Fruit fly (Drosophila melanogaster) whole organism, adult: ENCODE measurements around the gene beta4GalNAcTB.

ENCODE experiments used
- CG11617 ChIP-seq: fragments of 200-800 bp; sonication (Bioruptor generic); optimal IDR thresholded peaks from 2 replicates; lab custom pipeline; 2017; ENCODE audit warnings: mild to moderate bottlenecking, missing biosample characterization, missing genetic modification reagents, missing genetic modification characterization
- CG12768 ChIP-seq: fragments of 200-800 bp; sonication (Bioruptor generic); optimal IDR thresholded peaks from 2 replicates; lab custom pipeline; 2017; ENCODE audit warnings: missing biosample characterization, missing genetic modification characterization, mild to moderate bottlenecking, moderate library complexity, missing genetic modification reagents
- CG14711 ChIP-seq: fragments of 200-800 bp; sonication (Bioruptor generic); optimal IDR thresholded peaks from 2 replicates; lab custom pipeline; 2018; ENCODE audit warnings: missing biosample characterization, mild to moderate bottlenecking, missing genetic modification characterization, moderate library complexity
- CG1620 ChIP-seq: fragments of 200-800 bp; sonication (Bioruptor generic); optimal IDR thresholded peaks from 2 replicates; lab custom pipeline; 2016; ENCODE audit warnings: missing biosample characterization, missing genetic modification characterization
- CG33017 ChIP-seq: fragments of 200-800 bp; sonication (Bioruptor generic); optimal IDR thresholded peaks from 2 replicates; lab custom pipeline; 2018; ENCODE audit warnings: missing biosample characterization, mild to moderate bottlenecking, missing genetic modification characterization, moderate library complexity
- CG5204 ChIP-seq: fragments of 200-800 bp; sonication (Bioruptor generic); optimal IDR thresholded peaks from 2 replicates; lab custom pipeline; 2016; ENCODE audit warnings: missing biosample characterization, missing genetic modification characterization
- CG7045 ChIP-seq: fragments of 200-800 bp; sonication (Bioruptor generic); optimal IDR thresholded peaks from 2 replicates; lab custom pipeline; 2017; ENCODE audit warnings: missing biosample characterization, mild to moderate bottlenecking, missing genetic modification characterization
- CG7101 ChIP-seq: fragments of 200-800 bp; sonication (Bioruptor generic); optimal IDR thresholded peaks from 2 replicates; lab custom pipeline; 2018; ENCODE audit warnings: missing biosample characterization, mild to moderate bottlenecking, missing genetic modification characterization, moderate library complexity
- Clk ChIP-seq: fragments of 200-800 bp; sonication (Bioruptor generic); optimal IDR thresholded peaks from 2 replicates; lab custom pipeline; 2017; ENCODE audit warnings: missing biosample characterization, missing genetic modification characterization
- Crg-1 ChIP-seq: fragments of 200-800 bp; sonication (Bioruptor generic); optimal IDR thresholded peaks from 2 replicates; lab custom pipeline; 2016; ENCODE audit warnings: missing biosample characterization, missing genetic modification characterization
- Hr96 ChIP-seq: fragments of 200-800 bp; sonication (Bioruptor generic); optimal IDR thresholded peaks from 2 replicates; lab custom pipeline; 2016; ENCODE audit warnings: missing biosample characterization, missing genetic modification characterization
- Mnt ChIP-seq: fragments of 200-800 bp; sonication (Bioruptor generic); optimal IDR thresholded peaks from 2 replicates; lab custom pipeline; 2016; ENCODE audit warnings: missing biosample characterization, mild to moderate bottlenecking, missing genetic modification characterization
- bab1 ChIP-seq: fragments of 200-800 bp; sonication (Bioruptor generic); optimal IDR thresholded peaks from 3 replicates; lab custom pipeline; 2019; ENCODE audit warnings: missing biosample characterization, mild to moderate bottlenecking, missing genetic modification characterization, moderate library complexity
- cic ChIP-seq: fragments of 200-800 bp; sonication (Bioruptor generic); optimal IDR thresholded peaks from 2 replicates; lab custom pipeline; 2017; ENCODE audit warnings: missing biosample characterization, mild to moderate bottlenecking, missing genetic modification characterization, moderate library complexity
- cnc ChIP-seq, 2 experiments: fragments of >200 bp; optimal IDR thresholded peaks; 2 replicates each; lab custom pipeline; 2017
- kay ChIP-seq: fragments of 200-800 bp; sonication (Bioruptor generic); peaks from one replicate; lab custom pipeline; 2016; ENCODE audit warnings: missing biosample characterization, missing genetic modification characterization, borderline replicate concordance
- ovo ChIP-seq: fragments of 200-800 bp; sonication (Bioruptor generic); optimal IDR thresholded peaks from 2 replicates; lab custom pipeline; 2016; ENCODE audit warnings: missing biosample characterization, missing genetic modification characterization
- pad ChIP-seq: fragments of 200-800 bp; sonication (Bioruptor generic); optimal IDR thresholded peaks from 3 replicates; lab custom pipeline; 2017; ENCODE audit warnings: missing biosample characterization, missing genetic modification characterization, mild to moderate bottlenecking, moderate library complexity, missing genetic modification reagents
- tj ChIP-seq: fragments of 200-800 bp; sonication (Bioruptor generic); optimal IDR thresholded peaks from 3 replicates; lab custom pipeline; 2017; ENCODE audit warnings: missing biosample characterization, mild to moderate bottlenecking, missing genetic modification characterization, moderate library complexity
- toe ChIP-seq: fragments of 200-800 bp; sonication (Bioruptor generic); optimal IDR thresholded peaks from 2 replicates; lab custom pipeline; 2016; ENCODE audit warnings: missing biosample characterization, missing genetic modification characterization

The beta4GalNAcTB gene

dm6 chr3R:29033909-29034629 lies at the start of gene beta4GalNAcTB, which contains the start of gene Cpsf100:
Gene beta4GalNAcTB, minus strand, starts transcription at chr3R:29034008.
Gene Cpsf100, plus strand, starts transcription at chr3R:29034573.
- TF ChIP-seq CG14711 (peak; percentile 63), cic (peak; percentile 5), kay (GFP tag; lab: Kevin White, UChicago) (no peak), Hr96 (GFP tag; lab: Kevin White, UChicago) (peak; percentile 62), Clk (GFP tag; lab: Kevin White, UChicago) (peak; percentile 60), CG7045 (GFP tag; lab: Kevin White, UChicago) (peak; percentile 63), toe (GFP tag; lab: Kevin White, UChicago) (peak; percentile 77), Crg-1 (GFP tag; lab: Kevin White, UChicago) (peak; percentile 66), CG12768 (GFP tag; lab: Kevin White, UChicago) (peak; percentile 83), tj (GFP tag; lab: Kevin White, UChicago) (peak; percentile 59), CG7101 (tag; lab: Kevin White, UChicago) (peak; percentile 71), bab1 (GFP tag; lab: Kevin White, UChicago) (peak; percentile 56), CG33017 (tag; lab: Kevin White, UChicago) (no peak), CG11617 (GFP tag; lab: Kevin White, UChicago) (peak; percentile 87), Mnt (GFP tag; lab: Kevin White, UChicago) (peak; percentile 47), ovo (GFP tag; lab: Kevin White, UChicago) (peak; percentile 62), cnc (optimal IDR thresholded peaks at IDR 0.05; lab: Kevin White, UChicago) (no peak), pad (GFP tag; lab: Kevin White, UChicago) (peak; percentile 69), CG5204 (GFP tag; lab: Kevin White, UChicago) (peak; percentile 80), CG1620 (GFP tag; lab: Kevin White, UChicago) (peak; percentile 76)

dm6 chr3R:29082511-29083296 lies 48.9 kb upstream of the beta4GalNAcTB start:
- TF ChIP-seq Mnt (GFP tag; lab: Kevin White, UChicago) (no peak), tj (GFP tag; lab: Kevin White, UChicago) (peak; percentile 96)

- TF ChIP-seq ovo (GFP tag; lab: Kevin White, UChicago) = no peak
- TF ChIP-seq CG11617 (GFP tag; lab: Kevin White, UChicago) = no peak
- TF ChIP-seq Clk (GFP tag; lab: Kevin White, UChicago) = no peak
- no peak for TF ChIP-seq tj (GFP tag; lab: Kevin White, UChicago)
- TF ChIP-seq CG12768 (GFP tag; lab: Kevin White, UChicago) = no peak
- TF ChIP-seq CG1620 (GFP tag; lab: Kevin White, UChicago) = no peak
- no peak for TF ChIP-seq CG14711
- no peak for TF ChIP-seq toe (GFP tag; lab: Kevin White, UChicago)
- TF ChIP-seq cnc (optimal IDR thresholded peaks at IDR 0.05; lab: Kevin White, UChicago) = no peak
- no peak for TF ChIP-seq Mnt (GFP tag; lab: Kevin White, UChicago)
- TF ChIP-seq kay (GFP tag; lab: Kevin White, UChicago) = no peak
- TF ChIP-seq CG7045 (GFP tag; lab: Kevin White, UChicago) = no peak
- TF ChIP-seq cic = no peak
- no peak for TF ChIP-seq Hr96 (GFP tag; lab: Kevin White, UChicago)
- no peak for TF ChIP-seq CG7101 (tag; lab: Kevin White, UChicago)
- no peak for TF ChIP-seq CG5204 (GFP tag; lab: Kevin White, UChicago)
- no peak for TF ChIP-seq Crg-1 (GFP tag; lab: Kevin White, UChicago)
These were observed 48.2 kb upstream of the beta4GalNAcTB start for dm6 chr3R:29082034-29082433.

- TF ChIP-seq tj (GFP tag; lab: Kevin White, UChicago) (peak; percentile 70), kay (GFP tag; lab: Kevin White, UChicago) (peak; percentile 41), cic (no peak), Mnt (GFP tag; lab: Kevin White, UChicago) (no peak)
These were observed 43.8 kb upstream of the beta4GalNAcTB start for dm6 chr3R:29077572-29077971.

dm6 chr3R:29076609-29077008 lies 42.8 kb upstream of the beta4GalNAcTB start:
- peak; percentile 92 for TF ChIP-seq tj (GFP tag; lab: Kevin White, UChicago)
- TF ChIP-seq CG5204 (GFP tag; lab: Kevin White, UChicago) = no peak

- TF ChIP-seq CG5204 (GFP tag; lab: Kevin White, UChicago) (no peak), pad (GFP tag; lab: Kevin White, UChicago) (no peak), cic (no peak), bab1 (GFP tag; lab: Kevin White, UChicago) (no peak), Hr96 (GFP tag; lab: Kevin White, UChicago) (no peak), CG7045 (GFP tag; lab: Kevin White, UChicago) (no peak), CG7101 (tag; lab: Kevin White, UChicago) (no peak), kay (GFP tag; lab: Kevin White, UChicago) (no peak), tj (GFP tag; lab: Kevin White, UChicago) (no peak), CG1620 (GFP tag; lab: Kevin White, UChicago) (no peak), Mnt (GFP tag; lab: Kevin White, UChicago) (no peak), CG33017 (tag; lab: Kevin White, UChicago) (no peak), CG14711 (no peak), CG12768 (GFP tag; lab: Kevin White, UChicago) (no peak), ovo (GFP tag; lab: Kevin White, UChicago) (no peak)
These were observed 42.0 kb upstream of the beta4GalNAcTB start for dm6 chr3R:29075631-29076398.
